Fruit fly (Drosophila melanogaster): ENCODE measurements around the gene CG3719.

- TF ChIP-seq CTCF (optimal IDR thresholded peaks at IDR 0.05) (no peak), CG8478 (optimal IDR thresholded peaks at IDR 0.05) (no peak)
Observed at dm6 chrX:1372667-1373066, 7.6 kb downstream of the CG3719 start.
